Fruit fly (Drosophila melanogaster): ENCODE measurements around the gene CG9231.

The CG9231 gene

DNA sequence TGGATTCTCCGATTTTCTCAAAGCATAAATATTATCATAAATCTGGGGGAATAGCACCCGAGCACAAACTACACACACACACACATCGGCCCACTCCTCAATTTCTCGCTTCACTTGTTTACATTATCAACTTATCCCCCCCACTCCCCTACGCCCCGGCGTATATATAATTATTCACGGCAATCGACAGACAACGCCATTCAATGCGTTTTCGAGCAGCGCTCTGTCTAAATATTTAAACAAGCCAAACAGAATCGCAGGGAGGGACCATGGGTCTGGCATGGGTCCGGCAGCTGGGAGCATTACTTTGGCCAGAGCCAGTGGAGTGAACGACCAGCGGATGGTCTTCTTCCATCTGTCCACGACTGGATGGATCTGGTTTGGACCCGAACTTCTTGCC lies 10.2 kb downstream of the CG9231 start:
- TF ChIP-seq CG8159 (tag; optimal IDR thresholded peaks at IDR 0.05), result no peak
- peak; percentile 20 for TF ChIP-seq EcR (GFP tag; optimal IDR thresholded peaks at IDR 0.05)
- TF ChIP-seq D1 (tag; optimal IDR thresholded peaks at IDR 0.05), result no peak

- TF ChIP-seq CG8301 (tag; optimal IDR thresholded peaks at IDR 0.05) (no peak), CG14655 (GFP tag; optimal IDR thresholded peaks at IDR 0.05) (no peak), EcR (GFP tag; optimal IDR thresholded peaks at IDR 0.05) (no peak), CG13204 (GFP tag; optimal IDR thresholded peaks at IDR 0.05) (no peak), fd96Ca (GFP tag; IDR thresholded peaks at IDR 0.05) (no peak), Pif1B (GFP tag; optimal IDR thresholded peaks at IDR 0.05) (no peak), gl (tag; optimal IDR thresholded peaks at IDR 0.05) (no peak), CG34367 (tag; optimal IDR thresholded peaks at IDR 0.05) (no peak), CG8159 (tag; optimal IDR thresholded peaks at IDR 0.05) (no peak), Ets98B (GFP tag; IDR thresholded peaks at IDR 0.05) (no peak), Pif1A (GFP tag; optimal IDR thresholded peaks at IDR 0.05) (no peak), CG15710 (tag; optimal IDR thresholded peaks at IDR 0.05) (no peak), CG17806 (tag; optimal IDR thresholded peaks at IDR 0.05) (no peak), CG10348 (GFP tag; IDR thresholded peaks at IDR 0.05) (no peak), CG12605 (GFP tag; IDR thresholded peaks at IDR 0.05) (no peak), D1 (tag; optimal IDR thresholded peaks at IDR 0.05) (no peak), CG9948 (tag; optimal IDR thresholded peaks at IDR 0.05) (no peak), Snoo (tag; optimal IDR thresholded peaks at IDR 0.05) (no peak), CG4496 (GFP tag; IDR thresholded peaks at IDR 0.05) (no peak), rn (GFP tag; IDR thresholded peaks at IDR 0.05) (no peak)
These were observed 11.4 kb downstream of the CG9231 start for dm6 chr3L:19574452-19574851.

DNA sequence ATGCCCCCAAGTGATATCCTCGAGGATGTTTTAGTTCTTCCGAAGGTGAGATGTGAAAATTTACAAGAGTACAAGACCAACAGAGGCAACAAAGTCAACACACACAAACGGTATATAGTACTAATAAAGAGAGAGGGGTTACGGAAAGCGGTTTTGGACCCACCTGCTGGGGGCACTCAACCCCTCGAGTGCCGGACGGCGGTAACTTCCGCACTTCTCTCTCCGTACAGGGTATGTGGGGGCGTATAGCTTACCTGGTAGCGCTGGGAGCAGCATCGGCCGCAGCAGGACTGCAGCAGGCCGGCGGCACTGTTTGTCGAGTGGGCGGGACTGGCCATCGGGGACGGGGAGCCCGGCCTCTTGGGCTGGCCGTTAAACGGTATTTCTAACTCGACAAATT lies 16.4 kb downstream of the CG9231 start:
- TF ChIP-seq rn (GFP tag; IDR thresholded peaks at IDR 0.05) (no peak), Ets98B (GFP tag; IDR thresholded peaks at IDR 0.05) (no peak), CG4496 (GFP tag; IDR thresholded peaks at IDR 0.05) (no peak), Snoo (tag; optimal IDR thresholded peaks at IDR 0.05) (no peak), CG32121 (GFP tag; IDR thresholded peaks at IDR 0.05) (no peak), CG15710 (tag; optimal IDR thresholded peaks at IDR 0.05) (no peak), CG8159 (tag; optimal IDR thresholded peaks at IDR 0.05) (no peak), CG13204 (GFP tag; optimal IDR thresholded peaks at IDR 0.05) (no peak), CG12605 (GFP tag; IDR thresholded peaks at IDR 0.05) (no peak), gl (tag; optimal IDR thresholded peaks at IDR 0.05) (no peak), CG17806 (tag; optimal IDR thresholded peaks at IDR 0.05) (no peak), Pif1A (GFP tag; optimal IDR thresholded peaks at IDR 0.05) (no peak), CG14655 (GFP tag; optimal IDR thresholded peaks at IDR 0.05) (no peak)

dm6 chr3L:19568999-19569398 lies 16.8 kb downstream of the CG9231 start:
- TF ChIP-seq fd96Ca (GFP tag; IDR thresholded peaks at IDR 0.05), result no peak
- no peak for TF ChIP-seq CG14655 (GFP tag; optimal IDR thresholded peaks at IDR 0.05)
- no peak for TF ChIP-seq CG8301 (tag; optimal IDR thresholded peaks at IDR 0.05)
- no peak for TF ChIP-seq Snoo (tag; optimal IDR thresholded peaks at IDR 0.05)
- TF ChIP-seq rn (GFP tag; IDR thresholded peaks at IDR 0.05), result no peak
- TF ChIP-seq CG34367 (tag; optimal IDR thresholded peaks at IDR 0.05), result no peak

DNA sequence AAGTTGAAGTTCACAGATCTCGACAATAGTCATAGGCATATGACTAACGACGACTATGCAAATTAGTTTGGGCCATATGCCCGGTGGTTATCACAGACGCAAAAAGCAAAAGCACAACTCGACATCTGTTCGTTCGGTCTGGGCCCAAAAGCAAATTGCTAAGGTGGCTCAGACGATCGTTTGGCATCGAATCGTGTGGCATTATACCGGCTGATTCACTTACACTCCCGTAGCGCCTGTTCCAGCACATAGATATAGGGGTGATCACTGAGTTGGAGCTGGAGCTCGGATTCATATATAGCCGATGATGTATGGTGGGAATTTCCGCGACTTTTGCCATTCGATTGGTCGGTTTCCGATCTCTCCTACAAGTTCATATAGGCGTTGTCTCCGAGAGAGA lies 19.7 kb downstream of the CG9231 start:
- TF ChIP-seq CG14655 (GFP tag; optimal IDR thresholded peaks at IDR 0.05) (no peak), rn (GFP tag; IDR thresholded peaks at IDR 0.05) (no peak), CG9948 (tag; optimal IDR thresholded peaks at IDR 0.05) (no peak), fd96Ca (GFP tag; IDR thresholded peaks at IDR 0.05) (no peak), CG8159 (tag; optimal IDR thresholded peaks at IDR 0.05) (no peak), CG8301 (tag; optimal IDR thresholded peaks at IDR 0.05) (no peak), CG32121 (GFP tag; IDR thresholded peaks at IDR 0.05) (no peak), CG34367 (tag; optimal IDR thresholded peaks at IDR 0.05) (no peak), CG15710 (tag; optimal IDR thresholded peaks at IDR 0.05) (no peak), Snoo (tag; optimal IDR thresholded peaks at IDR 0.05) (no peak)

dm6 chr3L:19564905-19565700 lies 20.7 kb downstream of the CG9231 start:
- TF ChIP-seq Pif1B (GFP tag; optimal IDR thresholded peaks at IDR 0.05) (no peak), CG4496 (GFP tag; IDR thresholded peaks at IDR 0.05) (no peak), EcR (GFP tag; optimal IDR thresholded peaks at IDR 0.05) (peak; percentile 14)

dm6 chr3L:19563014-19563413 lies 22.8 kb downstream of the CG9231 start:
- no peak for TF ChIP-seq CG12605 (GFP tag; IDR thresholded peaks at IDR 0.05)
- no peak for TF ChIP-seq CG9948 (tag; optimal IDR thresholded peaks at IDR 0.05)
- no peak for TF ChIP-seq fd96Ca (GFP tag; IDR thresholded peaks at IDR 0.05)
- TF ChIP-seq rn (GFP tag; IDR thresholded peaks at IDR 0.05), result no peak
- no peak for TF ChIP-seq CG32121 (GFP tag; IDR thresholded peaks at IDR 0.05)
- no peak for TF ChIP-seq gl (tag; optimal IDR thresholded peaks at IDR 0.05)
- TF ChIP-seq Pif1A (GFP tag; optimal IDR thresholded peaks at IDR 0.05), result no peak
